Worm (Caenorhabditis elegans) whole organism, midembryonic: ENCODE data around the gene F19C6.5.

Source experiments
- T22C8.4 ChIP-seq: fragments of 200-800 bp; sonication (Bioruptor generic); IDR thresholded peaks from 2 replicates; pipeline ENCODE4 v1.3.6; 2022; ENCODE audit warnings: missing genetic modification characterization, missing compliant biosample characterization
- cog-1 ChIP-seq: sonication (generic microtip); optimal IDR thresholded peaks from 2 replicates; lab custom pipeline; 2016; ENCODE audit warnings: missing genetic modification characterization, missing compliant biosample characterization
- flt-1 ChIP-seq: fragments of 200-800 bp; sonication (Bioruptor generic); IDR thresholded peaks from 2 replicates; pipeline ENCODE4 v1.3.6; 2022; ENCODE audit warnings: missing genetic modification characterization, missing compliant biosample characterization
- klf-2 ChIP-seq: fragments of 200-800 bp; sonication (Bioruptor generic); conservative IDR thresholded peaks from 2 replicates; pipeline ENCODE4 v1.3.6; 2022; ENCODE audit warnings: missing genetic modification reagents, missing genetic modification characterization, missing compliant biosample characterization
- med-1 ChIP-seq: sonication (generic microtip); optimal IDR thresholded peaks from 2 replicates; lab custom pipeline; 2017; ENCODE audit warnings: missing genetic modification characterization, mild to moderate bottlenecking, missing compliant biosample characterization, antibody characterized with exemption, missing genetic modification reagents; ENCODE audit not compliant: insufficient read depth
- ref-1 ChIP-seq: fragments of 200-800 bp; sonication (Bioruptor generic); conservative IDR thresholded peaks from 2 replicates; pipeline ENCODE4 v1.3.6; 2022; ENCODE audit warnings: missing genetic modification reagents, missing genetic modification characterization, missing compliant biosample characterization
- tab-1 ChIP-seq: fragments of 200-800 bp; sonication (Bioruptor generic); IDR thresholded peaks from 2 replicates; pipeline ENCODE4 v1.3.6; 2022; ENCODE audit warnings: missing genetic modification characterization, missing compliant biosample characterization
- ztf-23 ChIP-seq: fragments of 200-800 bp; sonication (Bioruptor generic); IDR thresholded peaks from 2 replicates; pipeline ENCODE4 v1.3.6; 2022; ENCODE audit warnings: missing genetic modification reagents, missing genetic modification characterization, missing compliant biosample characterization
- ztf-29 ChIP-seq: fragments of 200-800 bp; sonication (Bioruptor generic); IDR thresholded peaks from 2 replicates; pipeline ENCODE4 v1.3.6; 2022; ENCODE audit warnings: missing genetic modification reagents, missing genetic modification characterization, missing compliant biosample characterization

The F19C6.5 gene

ce11 chrX:9984889-9985404 lies at the start of gene F19C6.5:
Gene F19C6.5 (minus strand): TSS chrX:9984939.
- TF ChIP-seq ref-1 (GFP tag; lab: Robert Waterston, UW) (no peak), ztf-29 (GFP tag; lab: Robert Waterston, UW) (no peak), tab-1 (GFP tag; lab: Robert Waterston, UW) (no peak), flt-1 (GFP tag; lab: Robert Waterston, UW) (no peak), ztf-23 (no peak), med-1 (no peak), T22C8.4 (GFP tag; lab: Robert Waterston, UW) (no peak), cog-1 (tag; lab: Kevin White, UChicago) (no peak)

DNA sequence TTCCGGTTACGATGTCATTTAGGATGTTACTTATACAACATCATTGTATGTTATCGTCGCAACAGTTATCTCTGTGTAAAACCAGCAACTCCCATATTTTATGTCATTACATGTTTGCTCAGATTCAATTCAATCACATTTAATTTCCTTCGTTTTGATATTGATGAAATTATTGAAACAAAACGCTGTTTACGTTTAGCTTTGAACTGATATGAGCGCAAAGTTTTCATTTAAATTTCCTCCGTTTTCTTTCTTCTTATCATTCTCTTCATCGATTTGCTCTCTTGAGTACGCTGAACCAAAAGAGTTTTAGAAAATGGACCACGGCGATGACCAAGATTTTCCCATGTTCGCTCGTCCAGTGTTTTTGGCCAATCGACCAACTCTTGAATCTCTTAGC lies 46.1 kb upstream of the F19C6.5 start, which contains the start of gene sek-6:
Gene sek-6, plus strand, starts transcription at position 315 of the 400 bp plus-strand sequence.
- TF ChIP-seq ref-1 (GFP tag; lab: Robert Waterston, UW) (no peak), T22C8.4 (GFP tag; lab: Robert Waterston, UW) (no peak), ztf-23 (no peak), ztf-29 (GFP tag; lab: Robert Waterston, UW) (no peak), klf-2 (GFP tag; lab: Robert Waterston, UW) (no peak), med-1 (no peak), tab-1 (GFP tag; lab: Robert Waterston, UW) (no peak), flt-1 (GFP tag; lab: Robert Waterston, UW) (no peak), cog-1 (tag; lab: Kevin White, UChicago) (no peak)

DNA sequence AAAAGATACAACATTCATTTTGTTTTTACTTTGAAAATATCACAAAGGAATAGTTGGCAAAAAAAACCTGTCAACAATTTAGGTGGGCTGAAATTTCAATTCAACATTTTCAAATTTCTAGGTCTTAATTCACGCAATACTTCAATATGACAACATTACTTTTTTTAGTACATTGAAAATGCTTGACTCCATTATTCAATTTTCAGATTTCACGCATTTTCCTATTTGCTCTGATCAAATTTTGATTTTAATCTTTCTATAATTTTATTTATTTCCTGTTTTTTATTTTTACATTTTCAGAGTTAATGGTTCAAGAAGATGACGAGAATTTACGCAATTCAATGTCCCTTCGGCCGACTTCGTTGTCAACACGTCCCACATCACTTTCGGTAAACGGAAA lies 42.8 kb upstream of the F19C6.5 start, which contains the start of gene mkk-4:
Gene mkk-4, plus strand, starts transcription at position 301 of the 400 bp plus-strand sequence.
- TF ChIP-seq tab-1 (GFP tag; lab: Robert Waterston, UW) (no peak), T22C8.4 (GFP tag; lab: Robert Waterston, UW) (no peak), ztf-23 (no peak), cog-1 (tag; lab: Kevin White, UChicago) (no peak), ztf-29 (GFP tag; lab: Robert Waterston, UW) (no peak), klf-2 (GFP tag; lab: Robert Waterston, UW) (no peak), flt-1 (GFP tag; lab: Robert Waterston, UW) (no peak), med-1 (no peak), ref-1 (GFP tag; lab: Robert Waterston, UW) (no peak)

DNA sequence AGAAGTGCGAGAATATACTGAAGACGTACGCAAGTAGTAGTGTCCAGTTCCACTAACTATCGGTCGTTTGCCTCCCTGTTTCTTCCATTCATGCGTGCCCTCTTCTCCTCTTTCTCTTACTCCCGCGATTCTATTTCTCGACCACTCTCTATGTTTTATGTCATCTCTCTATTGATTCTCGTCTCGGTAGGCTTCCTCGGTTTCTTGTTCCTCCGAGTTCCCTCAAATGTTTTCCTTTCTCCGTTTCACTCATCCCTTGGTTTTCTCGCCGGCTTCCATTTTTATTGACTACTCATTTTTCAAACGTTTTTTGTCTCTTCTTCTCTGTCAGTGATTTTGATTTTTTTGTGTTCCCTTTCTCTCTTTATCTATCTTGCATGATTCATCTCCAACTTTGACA lies 41.6 kb upstream of the F19C6.5 start:
- TF ChIP-seq ztf-29 (GFP tag; lab: Robert Waterston, UW) (no peak), tab-1 (GFP tag; lab: Robert Waterston, UW) (no peak), flt-1 (GFP tag; lab: Robert Waterston, UW) (no peak; the same call in 1 of the 2 replicates), cog-1 (tag; lab: Kevin White, UChicago) (no peak), T22C8.4 (GFP tag; lab: Robert Waterston, UW) (no peak), med-1 (no peak), ref-1 (GFP tag; lab: Robert Waterston, UW) (no peak), ztf-23 (no peak), klf-2 (GFP tag; lab: Robert Waterston, UW) (no peak)

DNA sequence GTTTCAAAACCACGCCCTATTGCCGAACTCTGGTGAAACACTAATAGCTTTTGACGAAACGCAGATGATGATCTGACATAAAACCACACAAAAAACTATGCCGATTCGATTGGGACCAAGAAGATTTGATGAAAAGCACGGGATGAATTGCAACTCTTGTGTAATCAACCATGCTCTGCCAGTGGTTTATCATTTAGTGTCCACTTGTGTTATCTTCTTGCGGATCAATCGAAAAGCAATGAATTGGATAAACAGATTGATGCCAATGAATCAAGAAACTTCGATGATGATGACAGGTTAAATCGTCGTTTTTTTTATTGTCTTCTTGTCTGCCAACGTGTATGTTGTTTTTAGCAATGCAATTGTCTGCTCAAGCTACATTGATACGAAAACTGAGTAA lies 37.3 kb upstream of the F19C6.5 start, which contains the start of gene F42G10.1:
Gene F42G10.1, minus strand, starts transcription at position 151 of the 400 bp plus-strand sequence.
- TF ChIP-seq cog-1 (tag; lab: Kevin White, UChicago) (no peak), klf-2 (GFP tag; lab: Robert Waterston, UW) (no peak), flt-1 (GFP tag; lab: Robert Waterston, UW) (no peak)

ce11 chrX:10017975-10018654 lies 33.4 kb upstream of the F19C6.5 start, which contains the start of gene F19C6.4:
Gene F19C6.4 (minus strand): TSS chrX:10018025.
- TF ChIP-seq T22C8.4 (GFP tag; lab: Robert Waterston, UW) (no peak), klf-2 (GFP tag; lab: Robert Waterston, UW) (no peak), flt-1 (GFP tag; lab: Robert Waterston, UW) (no peak), ztf-29 (GFP tag; lab: Robert Waterston, UW) (no peak), tab-1 (GFP tag; lab: Robert Waterston, UW) (no peak), med-1 (no peak), cog-1 (tag; lab: Kevin White, UChicago) (no peak), ref-1 (GFP tag; lab: Robert Waterston, UW) (no peak), ztf-23 (no peak)

DNA sequence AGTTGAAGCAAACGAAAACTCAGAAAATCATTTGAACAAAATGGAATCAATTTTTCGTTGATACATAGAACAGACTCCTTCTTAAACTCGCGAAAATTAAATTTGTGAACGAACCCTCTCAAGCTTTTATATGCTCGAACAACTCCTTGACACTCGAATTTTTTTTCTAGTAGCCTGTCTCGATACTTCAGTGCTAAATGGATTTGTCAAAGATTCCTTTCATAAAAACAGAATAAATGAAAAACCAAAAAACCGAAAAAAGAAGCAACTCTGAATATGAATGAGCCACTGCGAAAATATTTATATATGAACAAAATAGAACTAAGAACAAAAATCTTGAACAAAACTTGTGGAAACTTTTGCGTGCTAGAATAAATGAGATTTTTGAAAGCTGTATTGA lies 25.2 kb upstream of the F19C6.5 start:
- TF ChIP-seq cog-1 (tag; lab: Kevin White, UChicago) (no peak), tab-1 (GFP tag; lab: Robert Waterston, UW) (no peak), T22C8.4 (GFP tag; lab: Robert Waterston, UW) (no peak), ztf-29 (GFP tag; lab: Robert Waterston, UW) (no peak), ztf-23 (no peak), med-1 (no peak), ref-1 (GFP tag; lab: Robert Waterston, UW) (no peak)

DNA sequence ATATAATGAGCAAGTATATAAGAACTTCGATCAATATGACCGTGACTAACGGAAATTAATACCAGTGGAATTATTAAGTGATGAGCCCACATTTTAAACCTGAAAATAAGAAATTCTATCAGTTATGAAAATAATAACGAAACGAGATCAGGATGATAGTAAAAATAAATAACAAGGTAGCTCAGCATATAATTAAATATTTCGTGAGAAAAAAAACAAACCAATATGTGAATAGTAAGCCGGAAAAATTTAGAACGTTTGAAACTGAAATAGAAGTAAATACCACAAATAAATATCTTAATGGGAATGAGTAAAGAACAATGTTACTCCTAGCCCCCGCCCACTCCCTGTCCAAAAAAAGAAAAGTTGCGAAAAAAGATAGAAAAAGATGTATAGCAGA lies 23.9 kb upstream of the F19C6.5 start, which contains the start of gene F19C6.3:
Gene F19C6.3, minus strand, starts transcription at position 101 of the 400 bp plus-strand sequence.
- no peak for TF ChIP-seq tab-1 (GFP tag; lab: Robert Waterston, UW)
- no peak for TF ChIP-seq T22C8.4 (GFP tag; lab: Robert Waterston, UW)

ce11 chrX:10000635-10001034 lies 15.9 kb upstream of the F19C6.5 start, which contains the start of gene F19C6.2:
Gene F19C6.2 (plus strand): TSS chrX:10000935.
- TF ChIP-seq med-1 (no peak), T22C8.4 (GFP tag; lab: Robert Waterston, UW) (no peak), ztf-23 (no peak), klf-2 (GFP tag; lab: Robert Waterston, UW) (no peak), ztf-29 (GFP tag; lab: Robert Waterston, UW) (no peak), ref-1 (GFP tag; lab: Robert Waterston, UW) (no peak), flt-1 (GFP tag; lab: Robert Waterston, UW) (no peak), tab-1 (GFP tag; lab: Robert Waterston, UW) (no peak), cog-1 (tag; lab: Kevin White, UChicago) (no peak)
